Worm (Caenorhabditis elegans) whole organism, late embryonic: ENCODE measurements around the gene srd-30.

Source experiments
- F13H6.1 ChIP-seq: sonication (generic microtip); optimal IDR thresholded peaks from 2 replicates; lab custom pipeline; 2016; ENCODE audit warnings: missing genetic modification characterization, missing compliant biosample characterization
- ceh-9 ChIP-seq: sonication (generic microtip); optimal IDR thresholded peaks from 2 replicates; lab custom pipeline; 2016; ENCODE audit warnings: mild to moderate bottlenecking, missing genetic modification characterization, inconsistent platforms, missing compliant biosample characterization
- fkh-10 ChIP-seq: fragments of 150-350 bp; optimal IDR thresholded peaks from 2 replicates; lab custom pipeline; 2014; ENCODE audit warnings: missing biosample characterization, missing genetic modification reagents, missing genetic modification characterization
- hlh-8 ChIP-seq: sonication (generic microtip); optimal IDR thresholded peaks from 2 replicates; lab custom pipeline; 2016; ENCODE audit warnings: missing genotype, missing genetic modification characterization, missing compliant biosample characterization
- nhr-11 ChIP-seq: fragments of 150-350 bp; optimal IDR thresholded peaks from 2 replicates; lab custom pipeline; 2014; ENCODE audit warnings: missing biosample characterization, missing genetic modification characterization
- pqm-1 ChIP-seq: sonication (generic microtip); optimal IDR thresholded peaks from 2 replicates; lab custom pipeline; 2016; ENCODE audit warnings: missing genetic modification characterization, missing compliant biosample characterization
- sdc-2 ChIP-seq: sonication (generic microtip); optimal IDR thresholded peaks from 2 replicates; lab custom pipeline; 2016; ENCODE audit warnings: missing genotype, missing genetic modification characterization, missing compliant biosample characterization
- sox-2 ChIP-seq: fragments of 200-800 bp; sonication (Bioruptor generic); IDR thresholded peaks from 2 replicates; pipeline ENCODE4 v1.3.6; 2022; ENCODE audit warnings: missing genetic modification reagents, missing genetic modification characterization, missing compliant biosample characterization

- TF ChIP-seq nhr-11 (tag; lab: Kevin White, UChicago), result no peak
- no peak for TF ChIP-seq ceh-9 (tag; lab: Kevin White, UChicago)
- no peak for TF ChIP-seq pqm-1
- TF ChIP-seq sox-2, result no peak
- no peak for TF ChIP-seq F13H6.1 (tag; lab: Kevin White, UChicago)
- TF ChIP-seq fkh-10 (GFP tag; lab: Kevin White, UChicago), result no peak
- TF ChIP-seq hlh-8 (tag; lab: Kevin White, UChicago), result no peak
- TF ChIP-seq sdc-2 (tag; lab: Kevin White, UChicago), result no peak
Observed at ce11 chrV:7643416-7643815, 13.8 kb downstream of the srd-30 start, which contains the start of gene F07C4.11.
